Worm (Caenorhabditis elegans) whole organism, mixed stage, embryonic: ENCODE measurements around the gene snx-6.
"Not testable (repeated sequence)": the region's sequence is repeated elsewhere in the genome, so short reads cannot be mapped to it uniquely, and the experiment has no call there.

ENCODE experiments used
- M03D4.4 ChIP-seq: sonication (generic microtip); optimal IDR thresholded peaks from 2 replicates; lab custom pipeline; 2017; ENCODE audit warnings: mild to moderate bottlenecking, missing genetic modification characterization, missing compliant biosample characterization
- bed-3 ChIP-seq: fragments of 200-800 bp; sonication (Bioruptor generic); optimal IDR thresholded peaks from 3 replicates; lab custom pipeline; 2018; ENCODE audit warnings: mild to moderate bottlenecking, missing genetic modification characterization, moderate library complexity, missing compliant biosample characterization
- ceh-39 ChIP-seq: fragments of 150-350 bp; optimal IDR thresholded peaks from 2 replicates; lab custom pipeline; 2014; ENCODE audit warnings: missing biosample characterization, missing genetic modification characterization
- ceh-43 ChIP-seq: fragments of 200-800 bp; sonication (Bioruptor generic); optimal IDR thresholded peaks from 2 replicates; lab custom pipeline; 2018; ENCODE audit warnings: mild to moderate bottlenecking, missing genetic modification characterization, moderate library complexity, missing compliant biosample characterization
- ces-1 ChIP-seq: fragments of 150-350 bp; optimal IDR thresholded peaks from 2 replicates; lab custom pipeline; 2014; ENCODE audit warnings: missing biosample characterization, missing genetic modification reagents, missing genetic modification characterization
- cnd-1 ChIP-seq: fragments of 200-800 bp; sonication (Bioruptor generic); optimal IDR thresholded peaks from 2 replicates; lab custom pipeline; 2018; ENCODE audit warnings: mild to moderate bottlenecking, missing genetic modification characterization, missing compliant biosample characterization
- drap-1 ChIP-seq: fragments of 200-800 bp; sonication (Bioruptor generic); optimal IDR thresholded peaks from 3 replicates; lab custom pipeline; 2018; ENCODE audit warnings: mild to moderate bottlenecking, missing genetic modification characterization, missing compliant biosample characterization
- elt-1 ChIP-seq: sonication (generic microtip); optimal IDR thresholded peaks from 2 replicates; lab custom pipeline; 2017; ENCODE audit warnings: missing genetic modification characterization, mild to moderate bottlenecking, missing compliant biosample characterization, antibody characterized with exemption, moderate library complexity, borderline replicate concordance; ENCODE audit not compliant: insufficient read depth
- elt-3 ChIP-seq: fragments of 150-350 bp; optimal IDR thresholded peaks from 2 replicates; lab custom pipeline; 2014; ENCODE audit warnings: missing biosample characterization, missing genetic modification characterization
- flh-1 ChIP-seq: fragments of 200-800 bp; sonication (Bioruptor generic); optimal IDR thresholded peaks from 2 replicates; lab custom pipeline; 2018; ENCODE audit warnings: mild to moderate bottlenecking, missing genetic modification characterization, moderate library complexity, missing compliant biosample characterization
- ham-2 ChIP-seq: fragments of 200-800 bp; sonication (Bioruptor generic); optimal IDR thresholded peaks from 2 replicates; lab custom pipeline; 2018; ENCODE audit warnings: mild to moderate bottlenecking, missing genetic modification characterization, missing compliant biosample characterization
- hlh-1 ChIP-seq: fragments of 150-350 bp; optimal IDR thresholded peaks from 2 replicates; lab custom pipeline; 2014; ENCODE audit warnings: missing biosample characterization, missing genetic modification reagents, missing genetic modification characterization
- lin-13 ChIP-seq: fragments of 150-350 bp; optimal IDR thresholded peaks from 2 replicates; lab custom pipeline; 2014; ENCODE audit warnings: missing biosample characterization, missing genetic modification characterization
- lin-32 ChIP-seq: fragments of 200-800 bp; sonication (Bioruptor generic); optimal IDR thresholded peaks from 2 replicates; lab custom pipeline; 2018; ENCODE audit warnings: mild to moderate bottlenecking, missing genetic modification characterization, missing compliant biosample characterization
- lsy-2 ChIP-seq: fragments of 150-350 bp; optimal IDR thresholded peaks from 2 replicates; lab custom pipeline; 2014; ENCODE audit warnings: missing biosample characterization, missing genetic modification characterization
- mep-1 ChIP-seq: fragments of 150-350 bp; optimal IDR thresholded peaks from 2 replicates; lab custom pipeline; 2017; ENCODE audit warnings: missing biosample characterization, missing genetic modification reagents, missing genetic modification characterization, inconsistent platforms
- mls-2 ChIP-seq: sonication (generic microtip); optimal IDR thresholded peaks from 2 replicates; lab custom pipeline; 2016; ENCODE audit warnings: mild to moderate bottlenecking, missing genetic modification characterization, moderate library complexity, missing compliant biosample characterization
- nhr-12 ChIP-seq: fragments of 150-350 bp; optimal IDR thresholded peaks from 2 replicates; lab custom pipeline; 2014; ENCODE audit warnings: missing biosample characterization, missing genetic modification characterization
- nhr-2 ChIP-seq: fragments of 150-350 bp; optimal IDR thresholded peaks from 2 replicates; lab custom pipeline; 2014; ENCODE audit warnings: missing biosample characterization, missing genetic modification characterization
- nhr-237 ChIP-seq: fragments of 150-350 bp; optimal IDR thresholded peaks from 2 replicates; lab custom pipeline; 2014; ENCODE audit warnings: missing biosample characterization, missing genetic modification characterization
- nhr-28 ChIP-seq: fragments of 150-350 bp; optimal IDR thresholded peaks from 2 replicates; lab custom pipeline; 2014; ENCODE audit warnings: missing biosample characterization, missing genetic modification characterization
- nhr-76 ChIP-seq: sonication (generic microtip); optimal IDR thresholded peaks from 2 replicates; lab custom pipeline; 2017; ENCODE audit warnings: missing biosample characterization, missing genetic modification characterization
- pha-4 ChIP-seq: fragments of 150-350 bp; optimal IDR thresholded peaks from 2 replicates; lab custom pipeline; 2018; ENCODE audit warnings: missing biosample characterization, missing genetic modification reagents, missing genetic modification characterization
- sem-2 ChIP-seq: fragments of 200-800 bp; sonication (Bioruptor generic); optimal IDR thresholded peaks from 2 replicates; lab custom pipeline; 2018; ENCODE audit warnings: mild to moderate bottlenecking, missing genetic modification characterization, missing compliant biosample characterization
- snpc-4 ChIP-seq: fragments of 150-350 bp; optimal IDR thresholded peaks from 2 replicates; lab custom pipeline; 2014; ENCODE audit warnings: missing biosample characterization, missing genetic modification characterization
- tbx-8 ChIP-seq: fragments of 200-800 bp; sonication (Bioruptor generic); optimal IDR thresholded peaks from 2 replicates; lab custom pipeline; 2018; ENCODE audit warnings: mild to moderate bottlenecking, missing genetic modification characterization, moderate library complexity, missing compliant biosample characterization
- unc-39 ChIP-seq: fragments of 150-350 bp; optimal IDR thresholded peaks from 2 replicates; lab custom pipeline; 2014; ENCODE audit warnings: missing biosample characterization, missing genetic modification characterization
- unc-62 ChIP-seq: fragments of 150-350 bp; optimal IDR thresholded peaks from 2 replicates; lab custom pipeline; 2014; ENCODE audit warnings: missing biosample characterization, missing genetic modification reagents, missing genetic modification characterization
- zip-8 ChIP-seq: fragments of 150-350 bp; optimal IDR thresholded peaks from 2 replicates; lab custom pipeline; 2014; ENCODE audit warnings: missing biosample characterization, missing genetic modification characterization
- ztf-11 ChIP-seq: fragments of 150-350 bp; optimal IDR thresholded peaks from 2 replicates; lab custom pipeline; 2014; ENCODE audit warnings: missing biosample characterization, missing genetic modification characterization

The snx-6 gene

ce11 chrV:18010737-18011136, 30.9 kb upstream of the snx-6 start, which contains the start of gene Y59A8B.26:
Gene Y59A8B.26 (minus strand): TSS chrV:18010837.
- not testable (repeated sequence) for TF ChIP-seq elt-1 (tag; lab: Kevin White, UChicago); ces-1 (GFP tag; lab: Kevin White, UChicago); lsy-2 (tag; lab: Kevin White, UChicago)

ce11 chrV:18008680-18009079, 28.8 kb upstream of the snx-6 start:
- TF ChIP-seq ham-2 (GFP tag; lab: Kevin White, UChicago) (no peak), drap-1 (GFP tag; lab: Kevin White, UChicago) (no peak), ces-1 (GFP tag; lab: Kevin White, UChicago) (no peak), bed-3 (no peak), zip-8 (tag; lab: Kevin White, UChicago) (no peak), tbx-8 (GFP tag; lab: Kevin White, UChicago) (no peak), flh-1 (no peak), unc-39 (tag; lab: Kevin White, UChicago) (no peak), pha-4 (tag; lab: Kevin White, UChicago) (no peak), M03D4.4 (no peak), mep-1 (no peak), ceh-43 (GFP tag; lab: Kevin White, UChicago) (no peak), unc-62 (GFP tag; lab: Kevin White, UChicago) (no peak), nhr-2 (tag; lab: Kevin White, UChicago) (no peak), nhr-28 (tag; lab: Kevin White, UChicago) (no peak), nhr-76 (tag; lab: Kevin White, UChicago) (no peak), sem-2 (GFP tag; lab: Kevin White, UChicago) (no peak), cnd-1 (tag; lab: Kevin White, UChicago) (no peak), lin-13 (tag; lab: Kevin White, UChicago) (no peak)
- TF ChIP-seq, all 35 proteins: peak for 0

- TF ChIP-seq mls-2 (tag; lab: Kevin White, UChicago); nhr-76 (tag; lab: Kevin White, UChicago); drap-1 (GFP tag; lab: Kevin White, UChicago): not testable (repeated sequence)
Observed at ce11 chrV:18006930-18007329, 27.0 kb upstream of the snx-6 start, which contains the start of gene Y59A8B.19. Gene Y59A8B.19 (plus strand): TSS chrV:18007230.

ce11 chrV:18003876-18004275, 24.0 kb upstream of the snx-6 start:
- TF ChIP-seq bed-3: no peak
- TF ChIP-seq elt-3 (tag; lab: Kevin White, UChicago): no peak
- no peak for TF ChIP-seq flh-1
- TF ChIP-seq tbx-8 (GFP tag; lab: Kevin White, UChicago): no peak
- TF ChIP-seq pha-4 (tag; lab: Kevin White, UChicago): no peak
- no peak for TF ChIP-seq zip-8 (tag; lab: Kevin White, UChicago)
- no peak for TF ChIP-seq lin-13 (tag; lab: Kevin White, UChicago)
- TF ChIP-seq ham-2 (GFP tag; lab: Kevin White, UChicago): no peak
- no peak for TF ChIP-seq elt-1 (tag; lab: Kevin White, UChicago)
- no peak for TF ChIP-seq drap-1 (GFP tag; lab: Kevin White, UChicago)
- no peak for TF ChIP-seq nhr-12 (tag; lab: Kevin White, UChicago)
- TF ChIP-seq ceh-43 (GFP tag; lab: Kevin White, UChicago): no peak
- no peak for TF ChIP-seq mep-1

ce11 chrV:18001268-18001667, 21.4 kb upstream of the snx-6 start, which contains the start of gene lon-8:
Gene lon-8 (minus strand): TSS chrV:18001368.
- TF ChIP-seq ces-1 (GFP tag; lab: Kevin White, UChicago) (no peak), mls-2 (tag; lab: Kevin White, UChicago) (no peak), lin-13 (tag; lab: Kevin White, UChicago) (no peak), nhr-237 (tag; lab: Kevin White, UChicago) (no peak), unc-39 (tag; lab: Kevin White, UChicago) (no peak), hlh-1 (tag; lab: Kevin White, UChicago) (no peak), snpc-4 (no peak), ceh-39 (tag; lab: Kevin White, UChicago) (no peak), elt-3 (tag; lab: Kevin White, UChicago) (no peak), ztf-11 (no peak), lin-32 (GFP tag; lab: Kevin White, UChicago) (no peak)
